Worm (Caenorhabditis elegans): ENCODE results near the gene Y61A9LA.3.

ce11 chrV:4615802-4616201, 44.9 kb downstream of the Y61A9LA.3 start, which contains the start of the genes Y61A9LA.10 and F54D11.4:
- TF ChIP-seq ama-1 (optimal IDR thresholded peaks at IDR 0.05) (no peak), tbx-11 (GFP tag; IDR thresholded peaks at IDR 0.05) (no peak), tra-4 (tag; optimal IDR thresholded peaks at IDR 0.05) (no peak), pes-1 (GFP tag; IDR thresholded peaks at IDR 0.05) (no peak), ceh-13 (GFP tag; optimal IDR thresholded peaks at IDR 0.05) (no peak), F13C5.2 (tag; optimal IDR thresholded peaks at IDR 0.05) (peak; percentile 11), ceh-36 (tag; optimal IDR thresholded peaks at IDR 0.05) (no peak), tbx-37 (GFP tag; conservative IDR thresholded peaks at IDR 0.05) (no peak), ets-7 (tag; optimal IDR thresholded peaks at IDR 0.05) (no peak), scrt-1 (GFP tag; IDR thresholded peaks at IDR 0.05) (no peak), hmbx-1 (tag; optimal IDR thresholded peaks at IDR 0.05) (no peak), flt-1 (GFP tag; IDR thresholded peaks at IDR 0.05) (no peak), sea-1 (GFP tag; conservative IDR thresholded peaks at IDR 0.05) (no peak)
